Worm (Caenorhabditis elegans) whole organism, L4 larva: Measurements from ENCODE around the gene pck-3.

Experiments used
- D1046.2 ChIP-seq: fragments of 200-800 bp; sonication (Bioruptor generic); IDR thresholded peaks from 2 replicates; pipeline ENCODE4 v1.3.6; 2022; ENCODE audit warnings: missing genetic modification characterization, missing compliant biosample characterization
- F10B5.3 ChIP-seq: sonication (generic microtip); optimal IDR thresholded peaks from 2 replicates; lab custom pipeline; 2016; ENCODE audit warnings: mild to moderate bottlenecking, missing genetic modification characterization, missing compliant biosample characterization
- F26F4.8 ChIP-seq: fragments of 200-800 bp; sonication (Bioruptor generic); conservative IDR thresholded peaks from 2 replicates; pipeline ENCODE4 v1.3.6; 2022; ENCODE audit warnings: missing genetic modification characterization, missing compliant biosample characterization
- F37D6.2 ChIP-seq: sonication (generic microtip); optimal IDR thresholded peaks from 2 replicates; lab custom pipeline; 2016; ENCODE audit warnings: mild to moderate bottlenecking, missing genetic modification characterization, missing compliant biosample characterization
- F49E8.2 ChIP-seq: sonication (generic microtip); optimal IDR thresholded peaks from 2 replicates; lab custom pipeline; 2016; ENCODE audit warnings: missing compliant biosample characterization, mild to moderate bottlenecking, missing genetic modification characterization, borderline replicate concordance
- R02D3.7 ChIP-seq: fragments of 150-350 bp; sonication (generic microtip); optimal IDR thresholded peaks from 3 replicates; lab custom pipeline; 2014; ENCODE audit warnings: missing biosample characterization, missing genetic modification characterization
- T26A8.4 ChIP-seq: fragments of 200-800 bp; sonication (Bioruptor generic); IDR thresholded peaks from 2 replicates; pipeline ENCODE4 v1.3.6; 2022; ENCODE audit warnings: missing genetic modification characterization, missing compliant biosample characterization
- Y105C5A.15 ChIP-seq: fragments of 200-800 bp; sonication (Bioruptor generic); IDR thresholded peaks from 2 replicates; pipeline ENCODE4 v1.3.6; 2022; ENCODE audit warnings: missing genetic modification characterization, missing compliant biosample characterization
- ZK546.5 ChIP-seq, 2 experiments: sonication (generic microtip); optimal IDR thresholded peaks; 2 replicates each; lab custom pipeline; 2017; ENCODE audit warnings: missing biosample characterization in 2 of 2, missing genetic modification characterization in 2 of 2
- aha-1 ChIP-seq: fragments of 150-350 bp; peaks from one replicate; lab custom pipeline; 2014; ENCODE audit warnings: missing biosample characterization, missing genetic modification characterization
- aly-2 ChIP-seq: sonication (generic microtip); optimal IDR thresholded peaks from 2 replicates; lab custom pipeline; 2018; ENCODE audit warnings: missing biosample characterization, missing genetic modification characterization
- ama-1 ChIP-seq: fragments of 150-350 bp; optimal IDR thresholded peaks from 2 replicates; lab custom pipeline; 2014; ENCODE audit warnings: inconsistent platforms, mixed read lengths
- arid-1 ChIP-seq: fragments of 200-800 bp; sonication (Bioruptor generic); conservative IDR thresholded peaks from 2 replicates; pipeline ENCODE4 v1.3.6; 2022; ENCODE audit warnings: missing genetic modification reagents, missing genetic modification characterization, missing compliant biosample characterization
- ceh-44 ChIP-seq: fragments of 200-800 bp; sonication (Bioruptor generic); IDR thresholded peaks from 2 replicates; pipeline ENCODE4 v1.3.6; 2022; ENCODE audit warnings: missing genetic modification reagents, missing genetic modification characterization, missing compliant biosample characterization
- ceh-62 ChIP-seq: sonication (generic microtip); optimal IDR thresholded peaks from 2 replicates; lab custom pipeline; 2017; ENCODE audit warnings: missing biosample characterization, missing genetic modification characterization
- ces-1 ChIP-seq: fragments of 150-350 bp; sonication (generic microtip); optimal IDR thresholded peaks from 4 replicates; lab custom pipeline; 2014; ENCODE audit warnings: missing biosample characterization, missing genetic modification reagents, missing genetic modification characterization
- daf-16 ChIP-seq, 3 experiments: sonication (generic microtip); optimal IDR thresholded peaks; 2 replicates each; lab custom pipeline; 2016 to 2017; ENCODE audit warnings: missing genetic modification characterization in 3 of 3, missing genetic modification reagents in 3 of 3, mild to moderate bottlenecking in 2 of 3, missing compliant biosample characterization in 2 of 3, missing biosample characterization in 1 of 3, moderate library complexity in 1 of 3
- dmd-6 ChIP-seq: fragments of 200-800 bp; sonication (Bioruptor generic); IDR thresholded peaks from 2 replicates; pipeline ENCODE4 v1.3.6; 2022; ENCODE audit warnings: missing genetic modification reagents, missing genetic modification characterization, missing compliant biosample characterization
- dmd-8 ChIP-seq: fragments of 200-800 bp; sonication (Bioruptor generic); IDR thresholded peaks from 2 replicates; pipeline ENCODE4 v1.3.6; 2022; ENCODE audit warnings: missing genetic modification characterization, missing compliant biosample characterization
- dpl-1 ChIP-seq: fragments of 150-350 bp; optimal IDR thresholded peaks from 2 replicates; lab custom pipeline; 2014; ENCODE audit warnings: missing biosample characterization, missing genetic modification reagents, missing genetic modification characterization
- duxl-1 ChIP-seq: sonication (generic microtip); optimal IDR thresholded peaks from 2 replicates; lab custom pipeline; 2016; ENCODE audit warnings: mild to moderate bottlenecking, missing genetic modification characterization, moderate library complexity, missing compliant biosample characterization; ENCODE audit not compliant: poor library complexity
- egl-27 ChIP-seq: sonication (generic microtip); optimal IDR thresholded peaks from 3 replicates; lab custom pipeline; 2017; ENCODE audit warnings: missing biosample characterization, missing genetic modification reagents, missing genetic modification characterization
- fos-1 ChIP-seq: fragments of 150-350 bp; optimal IDR thresholded peaks from 2 replicates; lab custom pipeline; 2014; ENCODE audit warnings: missing biosample characterization, missing genetic modification characterization
- gei-8 ChIP-seq: fragments of 200-800 bp; sonication (Bioruptor generic); optimal IDR thresholded peaks from 2 replicates; lab custom pipeline; 2018; ENCODE audit warnings: mild to moderate bottlenecking, missing genetic modification characterization, missing compliant biosample characterization
- hlh-30 ChIP-seq: sonication (generic microtip); optimal IDR thresholded peaks from 2 replicates; lab custom pipeline; 2017; ENCODE audit warnings: antibody characterized with exemption, mild to moderate bottlenecking, missing genetic modification characterization, missing compliant biosample characterization; ENCODE audit not compliant: insufficient read depth
- jun-1 ChIP-seq: fragments of 150-350 bp; optimal IDR thresholded peaks from 2 replicates; lab custom pipeline; 2014; ENCODE audit warnings: missing biosample characterization, missing genetic modification reagents, missing genetic modification characterization
- lim-7 ChIP-seq: fragments of 200-800 bp; sonication (Bioruptor generic); IDR thresholded peaks from 2 replicates; pipeline ENCODE4 v1.3.6; 2022; ENCODE audit warnings: missing genetic modification characterization, missing compliant biosample characterization
- lin-15B ChIP-seq: fragments of 150-350 bp; sonication (generic microtip); optimal IDR thresholded peaks from 3 replicates; lab custom pipeline; 2014; ENCODE audit warnings: missing biosample characterization, missing genetic modification characterization
- lin-29 ChIP-seq: fragments of 200-800 bp; sonication (Bioruptor generic); IDR thresholded peaks from 2 replicates; pipeline ENCODE4 v1.3.6; 2022; ENCODE audit warnings: missing genetic modification reagents, missing genetic modification characterization, missing compliant biosample characterization
- lin-38 ChIP-seq: fragments of 200-800 bp; sonication (Bioruptor generic); IDR thresholded peaks from 2 replicates; pipeline ENCODE4 v1.3.6; 2022; ENCODE audit warnings: missing genetic modification reagents, missing genetic modification characterization, missing compliant biosample characterization
- madf-5 ChIP-seq, 2 experiments: fragments of 200-800 bp; sonication (Bioruptor generic); IDR thresholded peaks; 2 replicates each; pipeline ENCODE4 v1.3.6; 2022; ENCODE audit warnings: missing compliant biosample characterization in 2 of 2, missing genetic modification characterization in 2 of 2
- mdt-29 ChIP-seq: fragments of 200-800 bp; sonication (Bioruptor generic); IDR thresholded peaks from 2 replicates; pipeline ENCODE4 v1.3.6; 2022; ENCODE audit warnings: missing genetic modification reagents, missing genetic modification characterization, missing compliant biosample characterization
- mes-2 ChIP-seq: sonication (generic microtip); optimal IDR thresholded peaks from 2 replicates; lab custom pipeline; 2016; ENCODE audit warnings: missing genotype, mild to moderate bottlenecking, missing genetic modification characterization, missing compliant biosample characterization; ENCODE audit not compliant: poor library complexity, severe bottlenecking
- mxl-2 ChIP-seq: fragments of 200-800 bp; sonication (Bioruptor generic); conservative IDR thresholded peaks from 2 replicates; pipeline ENCODE4 v1.3.6; 2022; ENCODE audit warnings: missing genetic modification reagents, missing genetic modification characterization, missing compliant biosample characterization
- mxl-3 ChIP-seq: fragments of 200-800 bp; sonication (Bioruptor generic); optimal IDR thresholded peaks from 2 replicates; lab custom pipeline; 2018; ENCODE audit warnings: mild to moderate bottlenecking, missing genetic modification characterization, missing compliant biosample characterization
- nhr-28 ChIP-seq: fragments of 150-350 bp; optimal IDR thresholded peaks from 2 replicates; lab custom pipeline; 2014; ENCODE audit warnings: missing biosample characterization, missing genetic modification characterization
- nhr-42 ChIP-seq: fragments of 200-800 bp; sonication (Bioruptor generic); IDR thresholded peaks from 2 replicates; pipeline ENCODE4 v1.3.6; 2022; ENCODE audit warnings: missing genetic modification characterization, missing compliant biosample characterization
- nhr-6 ChIP-seq: fragments of 150-350 bp; optimal IDR thresholded peaks from 2 replicates; lab custom pipeline; 2014; ENCODE audit warnings: missing biosample characterization, missing genetic modification characterization
- nhr-76 ChIP-seq: fragments of 150-350 bp; optimal IDR thresholded peaks from 2 replicates; lab custom pipeline; 2014; ENCODE audit warnings: missing biosample characterization, missing genetic modification characterization
- nhr-77 ChIP-seq: fragments of 150-350 bp; optimal IDR thresholded peaks from 2 replicates; lab custom pipeline; 2014; ENCODE audit warnings: missing biosample characterization, missing genetic modification characterization
- pha-4 ChIP-seq, 2 experiments: fragments of 150-350 bp in 1 of 2; fragments of 200-800 bp in 1 of 2; sonication (Bioruptor generic) in 1 of 2; IDR thresholded peaks in 1 of 2; optimal IDR thresholded peaks in 1 of 2; 2 replicates each; pipeline versions ENCODE4 v1.3.6 to Lab custom; 2014 to 2022; ENCODE audit warnings: missing genetic modification characterization in 2 of 2, missing genetic modification reagents in 2 of 2, missing biosample characterization in 1 of 2, missing compliant biosample characterization in 1 of 2
- php-3 ChIP-seq: fragments of 200-800 bp; sonication (Bioruptor generic); IDR thresholded peaks from 2 replicates; pipeline ENCODE4 v1.3.6; 2022; ENCODE audit warnings: missing genetic modification reagents, missing genetic modification characterization, missing compliant biosample characterization
- pqm-1 ChIP-seq: sonication (generic microtip); optimal IDR thresholded peaks from 2 replicates; lab custom pipeline; 2017; ENCODE audit warnings: missing biosample characterization, missing genetic modification characterization
- rbr-2 ChIP-seq: sonication (generic microtip); optimal IDR thresholded peaks from 2 replicates; lab custom pipeline; 2016; ENCODE audit warnings: missing genotype, missing genetic modification characterization, missing compliant biosample characterization
- saeg-2 ChIP-seq: fragments of 200-800 bp; sonication (Bioruptor generic); IDR thresholded peaks from 2 replicates; pipeline ENCODE4 v1.3.6; 2022; ENCODE audit warnings: missing genetic modification reagents, missing genetic modification characterization, missing compliant biosample characterization
- set-16 ChIP-seq: fragments of 200-800 bp; sonication (Bioruptor generic); IDR thresholded peaks from 2 replicates; pipeline ENCODE4 v1.3.6; 2022; ENCODE audit warnings: missing genetic modification reagents, missing genetic modification characterization, missing compliant biosample characterization
- skn-1 ChIP-seq: fragments of 150-350 bp; optimal IDR thresholded peaks from 2 replicates; lab custom pipeline; 2014; ENCODE audit warnings: missing biosample characterization, missing genetic modification characterization
- snpc-4 ChIP-seq: fragments of 150-350 bp; optimal IDR thresholded peaks from 2 replicates; lab custom pipeline; 2014; ENCODE audit warnings: missing biosample characterization, missing genetic modification characterization
- spr-3 ChIP-seq: fragments of 200-800 bp; sonication (Bioruptor generic); optimal IDR thresholded peaks from 2 replicates; lab custom pipeline; 2018; ENCODE audit warnings: mild to moderate bottlenecking, missing genetic modification characterization, missing compliant biosample characterization
- unc-39 ChIP-seq: sonication (generic microtip); optimal IDR thresholded peaks from 2 replicates; lab custom pipeline; 2017; ENCODE audit warnings: missing biosample characterization, missing genetic modification characterization
- ztf-7 ChIP-seq: fragments of 150-350 bp; optimal IDR thresholded peaks from 2 replicates; lab custom pipeline; 2014; ENCODE audit warnings: missing biosample characterization, missing genetic modification characterization

The pck-3 gene

DNA sequence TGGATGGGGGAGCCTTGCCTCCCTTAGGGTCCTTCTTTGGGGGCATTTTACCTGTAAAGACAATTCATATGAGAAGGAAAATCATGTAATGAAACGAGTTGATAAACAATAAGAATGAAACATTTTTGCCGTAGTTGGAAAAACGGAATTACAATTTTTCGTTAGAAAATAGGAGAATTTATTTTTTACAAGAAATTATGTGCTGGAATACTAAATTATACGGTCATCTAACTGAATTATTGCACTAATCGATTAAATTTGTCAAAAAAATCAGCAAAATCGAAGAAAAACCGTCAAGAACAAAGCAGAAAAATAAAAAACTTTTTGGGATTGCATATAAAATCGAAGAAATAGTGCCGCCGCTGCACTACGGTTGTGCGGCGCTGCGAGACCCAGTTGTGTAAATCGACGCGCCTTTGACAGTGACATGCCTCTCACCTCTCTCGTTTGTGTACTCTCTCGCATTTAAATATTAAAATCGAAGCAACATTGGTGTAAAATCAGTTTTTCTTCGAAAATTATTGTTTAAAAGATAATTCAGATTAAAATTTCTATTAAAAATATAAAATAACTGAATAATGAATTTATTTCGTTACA is 51.2 kb downstream of the pck-3 start, which contains the start of gene rps-25 (continued):
- TF ChIP-seq D1046.2, result no peak
- TF ChIP-seq rbr-2 (tag; lab: Kevin White, UChicago), result no peak
- TF ChIP-seq nhr-77 (tag; lab: Kevin White, UChicago), result peak; percentile 58
- no peak for TF ChIP-seq madf-5 (GFP tag; IDR thresholded peaks at IDR 0.05; lab: Robert Waterston, UW)
- TF ChIP-seq pha-4 (GFP tag; IDR thresholded peaks at IDR 0.05; lab: Robert Waterston, UW), result 0 out of 2 replicates have a peak, but pooled peaks have one; percentile 25
- no peak for TF ChIP-seq pha-4 (tag; optimal IDR thresholded peaks at IDR 0.05; lab: Kevin White, UChicago)
- no peak for TF ChIP-seq F37D6.2
- peak; percentile 8 for TF ChIP-seq aha-1 (tag; lab: Kevin White, UChicago)
- peak; percentile 1 for TF ChIP-seq F49E8.2 (tag; lab: Kevin White, UChicago)
- TF ChIP-seq Y105C5A.15 (GFP tag; lab: Robert Waterston, UW), result no peak
- no peak for TF ChIP-seq ceh-62 (tag; lab: Kevin White, UChicago)
- no peak for TF ChIP-seq spr-3 (GFP tag; lab: Kevin White, UChicago)
- no peak for TF ChIP-seq saeg-2 (GFP tag; lab: Robert Waterston, UW)
- TF ChIP-seq set-16 (GFP tag; lab: Robert Waterston, UW), result no peak
- no peak for TF ChIP-seq ztf-7 (tag; lab: Kevin White, UChicago)
- TF ChIP-seq ZK546.5 (tag; optimal IDR thresholded peaks at IDR 0.05; lab: Kevin White, UChicago), result no peak
- no peak for TF ChIP-seq daf-16 (GFP tag; optimal IDR thresholded peaks at IDR 0.05; lab: Kevin White, UChicago)
- peak; percentile 40 for TF ChIP-seq daf-16 (tag; optimal IDR thresholded peaks at IDR 0.05; lab: Kevin White, UChicago)
- no peak for TF ChIP-seq jun-1 (tag; lab: Kevin White, UChicago)
- no peak for TF ChIP-seq gei-8 (GFP tag; lab: Kevin White, UChicago)
- TF ChIP-seq nhr-76, result no peak
- TF ChIP-seq egl-27 (tag; lab: Kevin White, UChicago), result no peak
- no peak for TF ChIP-seq mdt-29 (GFP tag; lab: Robert Waterston, UW)
- TF ChIP-seq snpc-4 (tag; lab: Kevin White, UChicago), result no peak
- TF ChIP-seq R02D3.7 (tag; lab: Kevin White, UChicago), result no peak
- TF ChIP-seq dpl-1 (GFP tag; lab: Kevin White, UChicago), result peak; percentile 52
- no peak for TF ChIP-seq ama-1 (lab: Kevin White, UChicago)
- no peak for TF ChIP-seq skn-1 (tag; lab: Kevin White, UChicago)
- TF ChIP-seq lim-7 (GFP tag; lab: Robert Waterston, UW), result no peak
- no peak for TF ChIP-seq dmd-6 (GFP tag; lab: Robert Waterston, UW)
- TF ChIP-seq arid-1 (GFP tag; lab: Robert Waterston, UW), result 0 out of 2 replicates have a peak, but pooled peaks have one; percentile 16
- no peak for TF ChIP-seq lin-15B (tag; lab: Kevin White, UChicago)
- TF ChIP-seq T26A8.4, result no peak
- no peak for TF ChIP-seq ceh-44 (GFP tag; lab: Robert Waterston, UW)
- TF ChIP-seq F10B5.3, result no peak
- TF ChIP-seq unc-39 (tag; lab: Kevin White, UChicago), result no peak
- peak; percentile 76 for TF ChIP-seq mes-2
- TF ChIP-seq nhr-6, result peak; percentile 74
- TF ChIP-seq duxl-1 (tag; lab: Kevin White, UChicago), result no peak
- no peak for TF ChIP-seq F26F4.8
- TF ChIP-seq aly-2, result no peak
- no peak for TF ChIP-seq fos-1 (tag; lab: Kevin White, UChicago)
- no peak for TF ChIP-seq ces-1 (GFP tag; lab: Kevin White, UChicago)
- no peak for TF ChIP-seq mxl-2 (GFP tag; lab: Robert Waterston, UW)
- 0 out of 2 replicates have a peak, but pooled peaks have one; percentile 27 for TF ChIP-seq lin-38 (GFP tag; lab: Robert Waterston, UW)
- no peak for TF ChIP-seq mxl-3 (GFP tag; lab: Kevin White, UChicago)
- TF ChIP-seq hlh-30 (tag; lab: Kevin White, UChicago), result peak; percentile 52
- no peak for TF ChIP-seq nhr-42
- no peak for TF ChIP-seq pqm-1
- no peak for TF ChIP-seq lin-29 (GFP tag; lab: Robert Waterston, UW)
- no peak for TF ChIP-seq php-3 (GFP tag; lab: Robert Waterston, UW)
- peak; percentile 44 for TF ChIP-seq nhr-28 (tag; lab: Kevin White, UChicago)
- TF ChIP-seq dmd-8 (GFP tag; lab: Robert Waterston, UW), result no peak
